Fruit fly (Drosophila melanogaster) whole organism, prepupa: ENCODE results near the gene Nedd4.

ENCODE experiments used
- Blimp-1 ChIP-seq: fragments of 200-800 bp; sonication (Bioruptor generic); optimal IDR thresholded peaks from 3 replicates; lab custom pipeline; 2017; ENCODE audit warnings: missing biosample characterization, missing genetic modification characterization, mild to moderate bottlenecking, moderate library complexity, missing genetic modification reagents
- CG10631 ChIP-seq: fragments of 200-800 bp; sonication (Bioruptor generic); optimal IDR thresholded peaks from 2 replicates; lab custom pipeline; 2016; ENCODE audit warnings: missing biosample characterization, missing genetic modification characterization
- CG10669 ChIP-seq: fragments of 200-800 bp; sonication (Bioruptor generic); optimal IDR thresholded peaks from 3 replicates; lab custom pipeline; 2018; ENCODE audit warnings: missing biosample characterization, mild to moderate bottlenecking, missing genetic modification characterization, moderate library complexity
- CG11902 ChIP-seq: fragments of 200-800 bp; sonication (Bioruptor generic); optimal IDR thresholded peaks from 3 replicates; lab custom pipeline; 2016; ENCODE audit warnings: missing biosample characterization, missing genetic modification characterization
- CG15336 ChIP-seq: fragments of 200-800 bp; sonication (Bioruptor generic); IDR thresholded peaks from 2 replicates; pipeline ENCODE4 v1.3.6; 2022; ENCODE audit warnings: missing biosample characterization, missing genetic modification characterization
- CG3032 ChIP-seq: fragments of 200-800 bp; optimal IDR thresholded peaks from 2 replicates; lab custom pipeline; 2019; ENCODE audit warnings: missing biosample characterization, mild to moderate bottlenecking, missing genetic modification characterization, moderate library complexity
- CG32006 ChIP-seq: fragments of 200-800 bp; sonication (Bioruptor generic); optimal IDR thresholded peaks from 3 replicates; lab custom pipeline; 2017; ENCODE audit warnings: missing biosample characterization, mild to moderate bottlenecking, missing genetic modification characterization
- CG34406 ChIP-seq: fragments of 200-800 bp; sonication (Bioruptor generic); optimal IDR thresholded peaks from 3 replicates; lab custom pipeline; 2016; ENCODE audit warnings: missing biosample characterization, missing genetic modification characterization
- CG3919 ChIP-seq: fragments of 200-800 bp; sonication (Bioruptor generic); optimal IDR thresholded peaks from 3 replicates; lab custom pipeline; 2016; ENCODE audit warnings: missing biosample characterization, missing genetic modification characterization
- CG4318 ChIP-seq: fragments of 200-800 bp; sonication (Bioruptor generic); optimal IDR thresholded peaks from 3 replicates; lab custom pipeline; 2017; ENCODE audit warnings: missing biosample characterization, mild to moderate bottlenecking, missing genetic modification characterization
- CG6163 ChIP-seq: fragments of 200-800 bp; sonication (Bioruptor generic); IDR thresholded peaks from 3 replicates; pipeline ENCODE4 v1.3.6; 2022; ENCODE audit warnings: missing biosample characterization, missing genetic modification characterization
- CG6276 ChIP-seq: fragments of 200-800 bp; sonication (Bioruptor generic); optimal IDR thresholded peaks from 2 replicates; lab custom pipeline; 2017; ENCODE audit warnings: missing biosample characterization, mild to moderate bottlenecking, missing genetic modification characterization
- CG6792 ChIP-seq: fragments of 200-800 bp; sonication (Bioruptor generic); optimal IDR thresholded peaks from 3 replicates; lab custom pipeline; 2016; ENCODE audit warnings: missing biosample characterization, missing genetic modification characterization
- CG6808 ChIP-seq: fragments of 200-800 bp; sonication (Bioruptor generic); optimal IDR thresholded peaks from 3 replicates; lab custom pipeline; 2017; ENCODE audit warnings: missing biosample characterization, missing genetic modification characterization, mild to moderate bottlenecking, moderate library complexity, missing genetic modification reagents
- CG6854 ChIP-seq: fragments of 200-800 bp; sonication (Bioruptor generic); optimal IDR thresholded peaks from 2 replicates; lab custom pipeline; 2017; ENCODE audit warnings: missing biosample characterization, mild to moderate bottlenecking, missing genetic modification characterization
- CG7368 ChIP-seq: fragments of 200-800 bp; sonication (Bioruptor generic); optimal IDR thresholded peaks from 3 replicates; lab custom pipeline; 2016; ENCODE audit warnings: missing biosample characterization, missing genetic modification characterization
- CG8119 ChIP-seq: fragments of 200-800 bp; sonication (Bioruptor generic); IDR thresholded peaks from 3 replicates; pipeline ENCODE4 v1.3.6; 2022; ENCODE audit warnings: missing biosample characterization, missing genetic modification characterization
- CG8319 ChIP-seq: fragments of 200-800 bp; sonication (Bioruptor generic); optimal IDR thresholded peaks from 3 replicates; lab custom pipeline; 2016; ENCODE audit warnings: missing biosample characterization, missing genetic modification characterization
- Eip78C ChIP-seq: fragments of 200-800 bp; sonication (Bioruptor generic); peaks from one replicate; lab custom pipeline; 2016; ENCODE audit warnings: missing biosample characterization, missing genetic modification characterization
- Eip93F ChIP-seq: fragments of 200-800 bp; sonication (Bioruptor generic); optimal IDR thresholded peaks from 2 replicates; lab custom pipeline; 2016; ENCODE audit warnings: missing biosample characterization, mild to moderate bottlenecking, missing genetic modification characterization
- Ets21C ChIP-seq: fragments of 200-800 bp; sonication (Bioruptor generic); optimal IDR thresholded peaks from 3 replicates; lab custom pipeline; 2016; ENCODE audit warnings: missing biosample characterization, missing genetic modification characterization
- Ets96B ChIP-seq: fragments of 200-800 bp; optimal IDR thresholded peaks from 2 replicates; lab custom pipeline; 2019; ENCODE audit warnings: missing biosample characterization, mild to moderate bottlenecking, missing genetic modification characterization, moderate library complexity
- Gug ChIP-seq: fragments of 200-800 bp; sonication (Bioruptor generic); IDR thresholded peaks from 2 replicates; pipeline ENCODE4 v1.3.6; 2022; ENCODE audit warnings: missing biosample characterization, missing genetic modification characterization
- Hr38 ChIP-seq: sonication (Bioruptor generic); optimal IDR thresholded peaks from 2 replicates; lab custom pipeline; 2016; ENCODE audit warnings: missing biosample characterization, missing genetic modification characterization
- Hr39 ChIP-seq: fragments of 200-800 bp; sonication (Bioruptor generic); optimal IDR thresholded peaks from 2 replicates; lab custom pipeline; 2016; ENCODE audit warnings: missing biosample characterization, missing genetic modification characterization
- Hr4 ChIP-seq: fragments of 200-800 bp; sonication (Bioruptor generic); optimal IDR thresholded peaks from 3 replicates; lab custom pipeline; 2016; ENCODE audit warnings: missing biosample characterization, missing genetic modification characterization
- Lpt ChIP-seq: fragments of 200-800 bp; sonication (Bioruptor generic); optimal IDR thresholded peaks from 3 replicates; lab custom pipeline; 2016; ENCODE audit warnings: missing biosample characterization, missing genetic modification characterization
- Met ChIP-seq: fragments of 200-800 bp; sonication (Bioruptor generic); optimal IDR thresholded peaks from 3 replicates; lab custom pipeline; 2016; ENCODE audit warnings: missing biosample characterization, missing genetic modification characterization
- Smox ChIP-seq: fragments of 200-800 bp; sonication (Bioruptor generic); optimal IDR thresholded peaks from 3 replicates; lab custom pipeline; 2016; ENCODE audit warnings: missing biosample characterization, missing genetic modification characterization
- Sox15 ChIP-seq: fragments of 200-800 bp; sonication (Bioruptor generic); optimal IDR thresholded peaks from 3 replicates; lab custom pipeline; 2016; ENCODE audit warnings: missing biosample characterization, missing genetic modification characterization
- achi ChIP-seq: fragments of 200-800 bp; sonication (Bioruptor generic); optimal IDR thresholded peaks from 3 replicates; lab custom pipeline; 2016; ENCODE audit warnings: missing biosample characterization, missing genetic modification characterization
- cyc ChIP-seq: fragments of 200-800 bp; sonication (Bioruptor generic); optimal IDR thresholded peaks from 3 replicates; lab custom pipeline; 2016; ENCODE audit warnings: missing biosample characterization, missing genetic modification characterization
- dac ChIP-seq: fragments of 200-800 bp; sonication (Bioruptor generic); optimal IDR thresholded peaks from 2 replicates; lab custom pipeline; 2017; ENCODE audit warnings: missing biosample characterization, mild to moderate bottlenecking, missing genetic modification characterization
- dsx ChIP-seq: fragments of 200-800 bp; optimal IDR thresholded peaks from 3 replicates; lab custom pipeline; 2019; ENCODE audit warnings: missing biosample characterization, mild to moderate bottlenecking, missing genetic modification characterization, moderate library complexity; ENCODE audit not compliant: poor library complexity, severe bottlenecking
- eg ChIP-seq: fragments of 200-800 bp; sonication (Bioruptor generic); IDR thresholded peaks from 3 replicates; pipeline ENCODE4 v1.3.6; 2022; ENCODE audit warnings: missing biosample characterization, missing genetic modification characterization
- fd59A ChIP-seq: fragments of 200-800 bp; sonication (Bioruptor generic); optimal IDR thresholded peaks from 2 replicates; lab custom pipeline; 2017; ENCODE audit warnings: missing biosample characterization, mild to moderate bottlenecking, missing genetic modification characterization, missing genetic modification reagents
- fkh ChIP-seq: fragments of 200-800 bp; sonication (Bioruptor generic); optimal IDR thresholded peaks from 3 replicates; lab custom pipeline; 2017; ENCODE audit warnings: missing biosample characterization, mild to moderate bottlenecking, missing genetic modification characterization, moderate library complexity
- net ChIP-seq: fragments of 200-800 bp; sonication (Bioruptor generic); optimal IDR thresholded peaks from 3 replicates; lab custom pipeline; 2016; ENCODE audit warnings: missing biosample characterization, missing genetic modification characterization
- salr ChIP-seq, 2 experiments: fragments of 200-800 bp; sonication (Bioruptor generic); optimal IDR thresholded peaks; 3 replicates each; lab custom pipeline; 2016 to 2018; ENCODE audit warnings: missing biosample characterization in 2 of 2, missing genetic modification characterization in 2 of 2, mild to moderate bottlenecking in 1 of 2
- ss ChIP-seq, 2 experiments: fragments of 200-800 bp; sonication (Bioruptor generic); optimal IDR thresholded peaks; 2 replicates in 1 of 2; 3 replicates in 1 of 2; lab custom pipeline; 2017 to 2018; ENCODE audit warnings: mild to moderate bottlenecking in 2 of 2, missing biosample characterization in 2 of 2, missing genetic modification characterization in 2 of 2, moderate library complexity in 1 of 2
- svp ChIP-seq: fragments of 200-800 bp; sonication (Bioruptor generic); peaks from one replicate; lab custom pipeline; 2016; ENCODE audit warnings: missing biosample characterization, missing genetic modification characterization
- topi ChIP-seq: fragments of 200-800 bp; sonication (Bioruptor generic); optimal IDR thresholded peaks from 3 replicates; lab custom pipeline; 2016; ENCODE audit warnings: missing biosample characterization, missing genetic modification characterization
- vri ChIP-seq: fragments of 200-800 bp; sonication (Bioruptor generic); optimal IDR thresholded peaks from 3 replicates; lab custom pipeline; 2016; ENCODE audit warnings: missing biosample characterization, mild to moderate bottlenecking, missing genetic modification characterization

The Nedd4 gene

DNA sequence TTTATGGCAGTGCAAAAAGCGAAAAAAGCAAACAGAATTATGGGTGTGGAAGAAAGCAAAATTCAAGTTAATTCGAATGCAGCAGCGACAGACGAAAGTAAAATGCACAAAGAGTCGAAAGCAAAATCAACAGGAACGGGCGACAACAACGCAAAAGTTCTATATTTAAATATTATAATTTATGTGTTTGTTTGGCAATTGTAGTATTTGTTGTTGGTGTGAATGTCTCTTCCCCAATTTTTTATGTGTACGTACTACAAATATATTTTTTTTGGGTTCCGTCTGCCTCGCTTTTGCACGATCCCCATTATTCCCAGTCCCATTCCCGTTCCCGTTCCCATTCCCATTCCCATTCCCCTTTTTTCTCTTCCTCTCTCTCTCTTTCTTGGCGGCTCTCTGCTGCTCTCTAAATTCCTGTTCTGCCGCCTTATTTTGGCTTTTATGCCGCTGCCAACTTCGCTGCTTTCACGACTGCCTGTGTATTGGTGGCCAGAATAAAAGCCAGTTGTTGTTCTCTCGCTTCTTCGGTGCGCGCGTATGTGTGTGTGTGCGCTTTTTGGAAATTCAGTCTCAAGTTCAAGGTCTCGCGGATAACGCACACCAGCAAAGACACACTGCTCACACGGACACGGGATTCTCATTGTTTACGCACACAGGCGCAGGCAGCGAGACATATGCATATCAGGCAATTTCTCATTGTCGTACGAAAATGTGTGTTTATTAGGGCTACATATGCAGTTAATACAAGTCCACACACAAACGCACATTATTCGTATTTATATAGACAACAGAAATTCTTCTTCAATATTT, 40.1 kb downstream of the Nedd4 start (continued):
- peak; percentile 13 for TF ChIP-seq Lpt (GFP tag; lab: Kevin White, UChicago)
- no peak for TF ChIP-seq CG11902 (GFP tag; lab: Kevin White, UChicago)
- no peak for TF ChIP-seq CG8119 (GFP tag; lab: Robert Waterston, UW)
- TF ChIP-seq vri: peak; percentile 64
- TF ChIP-seq CG10669 (GFP tag; lab: Kevin White, UChicago): no peak
- TF ChIP-seq Blimp-1: peak; percentile 81
- TF ChIP-seq CG3919 (GFP tag; lab: Kevin White, UChicago): no peak
- peak; percentile 4 for TF ChIP-seq topi (GFP tag; lab: Kevin White, UChicago)
- no peak for TF ChIP-seq CG8319 (GFP tag; lab: Kevin White, UChicago)
- TF ChIP-seq Sox15: no peak
- no peak for TF ChIP-seq CG6276 (GFP tag; lab: Kevin White, UChicago)
- no peak for TF ChIP-seq CG34406 (GFP tag; lab: Kevin White, UChicago)
- TF ChIP-seq ss (GFP tag; optimal IDR thresholded peaks at IDR 0.05; lab: Kevin White, UChicago): peak; percentile 13 to 38
- TF ChIP-seq Eip93F (GFP tag; lab: Kevin White, UChicago): peak; percentile 46
- TF ChIP-seq CG4318 (GFP tag; lab: Kevin White, UChicago): no peak
- peak; percentile 43 for TF ChIP-seq Smox
- peak; percentile 32 for TF ChIP-seq CG6854 (GFP tag; lab: Kevin White, UChicago)
- TF ChIP-seq Hr39 (GFP tag; lab: Kevin White, UChicago): peak; percentile 39
- no peak for TF ChIP-seq fd59A (GFP tag; lab: Kevin White, UChicago)
- TF ChIP-seq Hr38 (GFP tag; lab: Kevin White, UChicago): no peak
- TF ChIP-seq achi (GFP tag; lab: Kevin White, UChicago): peak; percentile 12
- no peak for TF ChIP-seq CG32006
- 0 out of 3 replicates have a peak, but pooled peaks have one; percentile 16 for TF ChIP-seq eg (GFP tag; lab: Robert Waterston, UW)
- peak; percentile 60 for TF ChIP-seq Eip78C
- no peak for TF ChIP-seq Ets96B (tag; lab: Kevin White, UChicago)
- TF ChIP-seq, all 60 proteins: peak for 22

DNA sequence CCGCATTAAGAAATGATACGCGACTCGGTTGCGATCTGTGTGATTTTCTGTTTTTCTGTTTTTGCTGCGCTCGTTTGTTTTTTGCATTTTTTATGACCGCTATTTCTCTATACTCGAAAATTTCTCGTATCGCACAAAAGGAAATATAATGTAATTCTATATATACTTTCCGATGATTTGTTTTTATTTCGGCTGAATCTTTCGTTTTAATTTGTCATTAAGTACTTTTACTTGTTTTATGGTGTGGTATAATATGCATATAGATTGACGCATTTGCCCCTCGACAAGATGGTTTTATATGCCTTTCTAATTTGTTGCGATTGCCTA, 40.6 kb downstream of the Nedd4 start:
- peak; percentile 7 for TF ChIP-seq vri
- TF ChIP-seq svp: peak; percentile 61
- TF ChIP-seq CG11902 (GFP tag; lab: Kevin White, UChicago): no peak
- TF ChIP-seq CG6792: no peak
- TF ChIP-seq Hr4 (GFP tag; lab: Kevin White, UChicago): no peak
- no peak for TF ChIP-seq cyc
- no peak for TF ChIP-seq Ets21C (GFP tag; lab: Kevin White, UChicago)
- no peak for TF ChIP-seq CG6854 (GFP tag; lab: Kevin White, UChicago)
- no peak for TF ChIP-seq Ets96B (tag; lab: Kevin White, UChicago)
- TF ChIP-seq CG3032 (tag; lab: Kevin White, UChicago): no peak
- TF ChIP-seq Eip93F (GFP tag; lab: Kevin White, UChicago): no peak

DNA sequence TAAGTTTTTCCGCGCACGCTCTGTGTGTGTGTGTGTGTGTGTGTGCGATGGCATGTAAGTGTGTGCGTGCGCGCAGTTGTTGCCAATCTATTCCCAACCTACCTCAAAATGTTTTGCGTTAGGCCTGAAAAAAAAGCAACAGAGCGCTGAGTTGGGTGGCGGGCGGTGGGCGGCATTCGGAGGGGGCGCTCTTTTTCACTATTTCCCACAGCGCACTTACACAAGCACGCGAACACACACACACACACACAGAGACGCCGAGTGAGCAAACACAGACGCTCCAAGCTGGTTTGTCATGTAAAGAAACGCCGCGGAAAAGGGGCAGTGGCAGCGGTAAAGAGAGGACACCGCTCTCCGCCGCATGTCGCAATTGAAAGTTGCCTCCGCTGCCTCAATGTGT, 42.2 kb downstream of the Nedd4 start:
- TF ChIP-seq CG32006 (peak; percentile 3), CG10631 (GFP tag; lab: Kevin White, UChicago) (no peak), CG6163 (GFP tag; lab: Robert Waterston, UW) (peak; percentile 54; the same call in 1 of the 3 replicates), dsx (peak; percentile 30), dac (GFP tag; lab: Kevin White, UChicago) (peak; percentile 38), CG6276 (GFP tag; lab: Kevin White, UChicago) (peak; percentile 24), CG15336 (GFP tag; lab: Robert Waterston, UW) (peak; percentile 35; the same call in 1 of the 2 replicates), CG8119 (GFP tag; lab: Robert Waterston, UW) (0 out of 3 replicates have a peak, but pooled peaks have one; percentile 47), Lpt (GFP tag; lab: Kevin White, UChicago) (peak; percentile 53), Met (GFP tag; lab: Kevin White, UChicago) (no peak), net (GFP tag; lab: Kevin White, UChicago) (no peak), eg (GFP tag; lab: Robert Waterston, UW) (peak; percentile 58), Gug (GFP tag; lab: Robert Waterston, UW) (peak; percentile 36; the same call in 1 of the 2 replicates), ss (GFP tag; optimal IDR thresholded peaks at IDR 0.05; lab: Kevin White, UChicago) (peak in 1 of 2 experiments; percentile 20), CG6808 (no peak), vri (no peak), Smox (no peak), CG7368 (no peak), fkh (GFP tag; lab: Kevin White, UChicago) (peak; percentile 24), salr (GFP tag; optimal IDR thresholded peaks at IDR 0.05; lab: Kevin White, UChicago) (peak in 1 of 2 experiments; percentile 2)
